Fruit fly (Drosophila melanogaster) whole organism, adult: ENCODE data around the gene Hsp23.

Experiments used
- CG12768 ChIP-seq: fragments of 200-800 bp; sonication (Bioruptor generic); optimal IDR thresholded peaks from 2 replicates; lab custom pipeline; 2017; ENCODE audit warnings: missing biosample characterization, missing genetic modification characterization, mild to moderate bottlenecking, moderate library complexity, missing genetic modification reagents
- CG14711 ChIP-seq: fragments of 200-800 bp; sonication (Bioruptor generic); optimal IDR thresholded peaks from 2 replicates; lab custom pipeline; 2018; ENCODE audit warnings: missing biosample characterization, mild to moderate bottlenecking, missing genetic modification characterization, moderate library complexity
- CG1620 ChIP-seq: fragments of 200-800 bp; sonication (Bioruptor generic); optimal IDR thresholded peaks from 2 replicates; lab custom pipeline; 2016; ENCODE audit warnings: missing biosample characterization, missing genetic modification characterization
- CG33017 ChIP-seq: fragments of 200-800 bp; sonication (Bioruptor generic); optimal IDR thresholded peaks from 2 replicates; lab custom pipeline; 2018; ENCODE audit warnings: missing biosample characterization, mild to moderate bottlenecking, missing genetic modification characterization, moderate library complexity
- CG7101 ChIP-seq: fragments of 200-800 bp; sonication (Bioruptor generic); optimal IDR thresholded peaks from 2 replicates; lab custom pipeline; 2018; ENCODE audit warnings: missing biosample characterization, mild to moderate bottlenecking, missing genetic modification characterization, moderate library complexity
- Hr96 ChIP-seq: fragments of 200-800 bp; sonication (Bioruptor generic); optimal IDR thresholded peaks from 2 replicates; lab custom pipeline; 2016; ENCODE audit warnings: missing biosample characterization, missing genetic modification characterization
- cnc ChIP-seq, 2 experiments: fragments of >200 bp; optimal IDR thresholded peaks; 2 replicates each; lab custom pipeline; 2017
- kay ChIP-seq: fragments of 200-800 bp; sonication (Bioruptor generic); peaks from one replicate; lab custom pipeline; 2016; ENCODE audit warnings: missing biosample characterization, missing genetic modification characterization, borderline replicate concordance
- pad ChIP-seq: fragments of 200-800 bp; sonication (Bioruptor generic); optimal IDR thresholded peaks from 3 replicates; lab custom pipeline; 2017; ENCODE audit warnings: missing biosample characterization, missing genetic modification characterization, mild to moderate bottlenecking, moderate library complexity, missing genetic modification reagents
- tj ChIP-seq: fragments of 200-800 bp; sonication (Bioruptor generic); optimal IDR thresholded peaks from 3 replicates; lab custom pipeline; 2017; ENCODE audit warnings: missing biosample characterization, mild to moderate bottlenecking, missing genetic modification characterization, moderate library complexity
- toe ChIP-seq: fragments of 200-800 bp; sonication (Bioruptor generic); optimal IDR thresholded peaks from 2 replicates; lab custom pipeline; 2016; ENCODE audit warnings: missing biosample characterization, missing genetic modification characterization

DNA sequence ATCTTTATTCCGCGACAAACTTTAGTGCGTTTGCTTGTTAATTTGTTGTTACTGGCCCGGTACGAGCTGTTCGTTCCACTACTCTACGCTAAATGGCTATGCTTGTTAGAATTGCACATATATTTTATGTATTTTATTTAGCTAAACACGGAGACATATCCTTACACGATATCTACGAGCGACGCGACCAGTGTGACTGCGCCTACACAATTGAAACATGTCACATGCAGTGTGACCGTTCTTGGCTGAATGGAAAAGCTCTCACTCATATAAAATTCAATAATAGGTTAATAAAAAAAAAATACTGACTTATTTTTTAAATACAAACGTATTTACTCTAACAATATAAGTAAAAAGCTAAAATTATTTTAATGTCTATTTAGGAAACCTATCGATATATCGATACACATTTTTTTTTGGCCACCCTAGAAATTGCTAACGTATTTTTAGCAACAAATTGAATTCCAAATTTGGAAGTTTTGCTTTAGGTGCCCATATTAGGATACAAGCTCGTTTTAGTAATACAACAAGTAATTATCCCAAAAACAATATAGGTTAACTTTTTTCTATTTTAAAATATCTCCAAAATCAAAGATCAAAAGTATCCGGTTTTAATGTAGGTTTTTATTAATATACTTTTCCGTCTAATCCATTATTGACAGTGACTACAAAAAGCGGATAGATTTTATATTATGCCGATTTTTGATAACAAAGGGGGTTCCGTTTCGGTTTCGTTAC is 17.5 kb downstream of the Hsp23 start, which contains the start of gene CG4080:
- no peak for TF ChIP-seq cnc (optimal IDR thresholded peaks at IDR 0.05; lab: Kevin White, UChicago)
- peak; percentile 49 for TF ChIP-seq CG33017
- TF ChIP-seq CG7101, result peak; percentile 37
- TF ChIP-seq pad (GFP tag; lab: Kevin White, UChicago), result no peak
- no peak for TF ChIP-seq CG12768 (GFP tag; lab: Kevin White, UChicago)
- TF ChIP-seq CG14711, result peak; percentile 43
- TF ChIP-seq toe, result no peak
- TF ChIP-seq CG1620, result peak; percentile 49
- TF ChIP-seq kay (GFP tag; lab: Kevin White, UChicago), result peak; percentile 98
- no peak for TF ChIP-seq Hr96
- no peak for TF ChIP-seq tj
